Worm (Caenorhabditis elegans): Measurements from ENCODE around the gene cbs-1.

cbs-1 gene

DNA sequence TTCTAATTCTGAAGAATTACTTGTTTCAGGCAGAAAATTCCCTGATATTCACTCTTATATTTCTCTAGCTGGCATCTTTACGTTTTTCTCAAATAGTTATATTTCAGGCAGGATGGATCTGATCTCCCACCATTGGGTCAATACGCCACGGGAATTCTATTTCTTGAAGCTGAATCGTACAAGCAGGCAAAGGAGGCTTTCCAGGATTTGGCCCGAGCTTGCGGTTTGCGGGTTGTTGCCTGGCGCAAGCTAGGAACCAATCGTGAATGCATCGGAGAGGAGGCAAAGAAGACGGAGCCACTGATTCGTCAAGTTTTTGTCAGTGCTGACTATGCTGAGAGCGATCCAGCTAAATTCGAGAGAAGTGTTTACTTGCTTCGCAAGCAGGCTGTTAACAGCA lies 31.0 kb downstream of the cbs-1 start:
- TF ChIP-seq tag-97 (GFP tag; IDR thresholded peaks at IDR 0.05) (0 out of 2 replicates have a peak, but pooled peaks have one; percentile 43), lim-7 (GFP tag; IDR thresholded peaks at IDR 0.05) (0 out of 2 replicates have a peak, but pooled peaks have one; percentile 49), R02D3.7 (tag; optimal IDR thresholded peaks at IDR 0.05) (no peak)

DNA sequence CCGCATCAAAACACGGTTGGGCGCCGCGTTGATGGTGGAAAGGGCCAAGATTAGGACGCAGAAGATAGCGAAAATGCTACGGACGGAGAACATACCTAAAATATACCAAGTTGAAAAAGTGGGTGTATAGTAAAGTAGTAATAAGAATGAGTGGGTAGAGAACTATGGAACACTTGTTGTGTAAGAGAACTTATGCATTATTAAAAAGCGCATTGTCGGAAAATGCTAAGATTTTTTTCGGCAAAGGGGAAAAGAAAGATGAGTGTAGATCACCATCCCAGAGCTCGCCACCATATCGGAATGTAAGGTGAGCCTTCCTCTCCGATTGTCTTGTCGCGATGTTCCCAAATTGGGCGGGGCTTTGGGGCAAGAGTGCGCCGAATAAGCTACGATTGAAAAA lies 33.8 kb downstream of the cbs-1 start, which contains the start of gene flp-28:
flp-28 (minus strand) TSS at position 101 of the 400 bp plus-strand sequence.
- TF ChIP-seq zip-2 (tag; optimal IDR thresholded peaks at IDR 0.05) (no peak), unc-62 (GFP tag; optimal IDR thresholded peaks at IDR 0.05 in 1 of 2) (peak in 1 of 2 experiments; percentile 26), unc-62 (tag; optimal IDR thresholded peaks at IDR 0.05) (no peak), F10B5.3 (tag; optimal IDR thresholded peaks at IDR 0.05) (no peak), T20F7.1 (GFP tag; optimal IDR thresholded peaks at IDR 0.05) (no peak), daf-19 (GFP tag; conservative IDR thresholded peaks at IDR 0.05) (0 out of 2 replicates have a peak, but pooled peaks have one; percentile 30)

DNA sequence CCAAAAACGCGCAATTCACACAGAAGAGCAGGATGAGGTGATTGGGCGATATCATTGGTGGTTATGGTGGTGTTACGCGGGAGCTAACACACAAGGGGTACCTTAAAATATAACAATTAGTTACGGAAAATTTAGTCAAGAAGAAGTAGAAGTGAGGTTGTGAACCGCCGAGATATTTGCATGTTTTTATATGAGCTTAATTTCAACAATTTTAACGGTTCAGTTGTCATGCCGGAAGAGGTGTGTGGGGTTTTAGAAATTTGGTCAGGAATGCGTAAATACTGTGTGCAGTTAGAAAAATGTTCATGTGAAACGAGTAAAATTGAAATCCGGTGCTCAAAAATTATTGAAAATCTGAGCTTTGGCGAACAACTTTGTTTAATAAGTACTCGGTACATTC lies 38.8 kb downstream of the cbs-1 start, which contains the start of gene flp-3:
flp-3 (minus strand) TSS at position 101 of the 400 bp plus-strand sequence.
- peak in 1 of 2 experiments; percentile 35 for TF ChIP-seq unc-62 (GFP tag; optimal IDR thresholded peaks at IDR 0.05 in 1 of 2)
- TF ChIP-seq unc-62 (tag; optimal IDR thresholded peaks at IDR 0.05) = no peak
- TF ChIP-seq F44E2.7 (GFP tag; IDR thresholded peaks at IDR 0.05) = no peak

DNA sequence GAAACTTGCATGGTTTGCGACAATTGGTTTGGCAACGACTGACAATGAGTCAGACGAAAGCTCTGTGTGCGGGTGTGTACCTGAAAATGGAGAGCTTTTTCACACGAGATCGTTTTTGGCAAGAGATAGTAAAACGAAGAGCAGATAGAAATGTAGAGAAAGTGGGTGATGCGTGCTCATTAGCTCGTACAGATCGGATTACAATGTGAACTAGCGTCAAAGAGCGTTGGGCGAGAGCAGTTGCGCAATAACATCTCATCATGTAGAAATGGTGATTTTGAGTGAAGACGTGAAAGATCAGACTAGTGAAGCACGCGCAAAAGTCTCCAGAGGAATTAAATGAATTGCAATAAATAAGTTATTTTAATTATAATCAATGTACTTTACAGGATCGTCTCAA lies 41.1 kb downstream of the cbs-1 start, which contains the start of gene flp-2:
flp-2 (minus strand) TSS at position 101 of the 400 bp plus-strand sequence.
- no peak for TF ChIP-seq sdz-12 (GFP tag; optimal IDR thresholded peaks at IDR 0.05)
- no peak for TF ChIP-seq tag-97 (GFP tag; IDR thresholded peaks at IDR 0.05)
- no peak for TF ChIP-seq lin-15B (tag; optimal IDR thresholded peaks at IDR 0.05)
- no peak for TF ChIP-seq dmd-6 (GFP tag; IDR thresholded peaks at IDR 0.05)
- TF ChIP-seq duxl-1 (tag; optimal IDR thresholded peaks at IDR 0.05; ENCODE audit: poor library complexity) = no peak
- TF ChIP-seq php-3 (GFP tag; IDR thresholded peaks at IDR 0.05) = no peak
- TF ChIP-seq egl-43 (GFP tag; IDR thresholded peaks at IDR 0.05) = no peak
- TF ChIP-seq arid-1 (GFP tag; conservative IDR thresholded peaks at IDR 0.05) = no peak
- no peak for TF ChIP-seq set-16 (GFP tag; IDR thresholded peaks at IDR 0.05)
- no peak for TF ChIP-seq saeg-2 (GFP tag; IDR thresholded peaks at IDR 0.05)
- TF ChIP-seq madf-5 (GFP tag; IDR thresholded peaks at IDR 0.05) = no peak
- no peak for TF ChIP-seq lin-39 (tag; optimal IDR thresholded peaks at IDR 0.05)
- TF ChIP-seq spr-1 (tag; optimal IDR thresholded peaks at IDR 0.05) = no peak
- no peak for TF ChIP-seq zfp-2 (tag; optimal IDR thresholded peaks at IDR 0.05)
- TF ChIP-seq snpc-4 (tag; optimal IDR thresholded peaks at IDR 0.05) = no peak
- no peak for TF ChIP-seq snpc-1.2 (GFP tag; IDR thresholded peaks at IDR 0.05)
- no peak for TF ChIP-seq R02D3.7 (tag; optimal IDR thresholded peaks at IDR 0.05)
- no peak for TF ChIP-seq lin-1 (GFP tag; IDR thresholded peaks at IDR 0.05)
- no peak for TF ChIP-seq ceh-28 (tag; optimal IDR thresholded peaks at IDR 0.05)
- no peak for TF ChIP-seq F44E2.7 (GFP tag; IDR thresholded peaks at IDR 0.05)
